Fruit fly (Drosophila melanogaster): ENCODE results near the gene CG31550.

CG31550 gene

dm6 chr3R:5470586-5471283, 14.6 kb upstream of the CG31550 start, which contains the start of the genes mRpL44 and Snr1 (continued):
- TF ChIP-seq CG42726 (GFP tag; IDR thresholded peaks at IDR 0.05; ENCODE audit: partially characterized antibody) (no peak; the same call in 1 of the 2 replicates), Spps (tag; optimal IDR thresholded peaks at IDR 0.05) (no peak), CG12942 (GFP tag; optimal IDR thresholded peaks at IDR 0.05) (peak; percentile 20), CG12155 (GFP tag; optimal IDR thresholded peaks at IDR 0.05) (peak; percentile 50), chinmo (GFP tag; IDR thresholded peaks at IDR 0.05; ENCODE audit: partially characterized antibody) (no peak), CG7839 (tag; optimal IDR thresholded peaks at IDR 0.05) (peak; percentile 69), Hand (GFP tag; optimal IDR thresholded peaks at IDR 0.05) (peak; percentile 1), H2.0 (GFP tag; IDR thresholded peaks at IDR 0.05) (no peak), Abd-B (GFP tag; optimal IDR thresholded peaks at IDR 0.05) (peak; percentile 40), CG1602 (GFP tag; optimal IDR thresholded peaks at IDR 0.05) (peak; percentile 24), CG33557 (GFP tag; optimal IDR thresholded peaks at IDR 0.05) (peak; percentile 33), CG6683 (GFP tag; optimal IDR thresholded peaks at IDR 0.05) (peak; percentile 33), CG9817 (tag; optimal IDR thresholded peaks at IDR 0.05) (peak; percentile 48), Dp (GFP tag; optimal IDR thresholded peaks at IDR 0.05) (no peak), peb (GFP tag; IDR thresholded peaks at IDR 0.05) (no peak), CG12769 (tag; optimal IDR thresholded peaks at IDR 0.05) (no peak), unpg (GFP tag; optimal IDR thresholded peaks at IDR 0.05) (no peak), Hsf (GFP tag; optimal IDR thresholded peaks at IDR 0.05) (no peak), CG15269 (tag; optimal IDR thresholded peaks at IDR 0.05) (no peak), trem (tag; optimal IDR thresholded peaks at IDR 0.05) (peak; percentile 63), lbe (GFP tag; optimal IDR thresholded peaks at IDR 0.05) (peak; percentile 37), gcm (GFP tag; optimal IDR thresholded peaks at IDR 0.05) (no peak), Fer2 (tag; optimal IDR thresholded peaks at IDR 0.05) (peak; percentile 35), CG16813 (GFP tag; IDR thresholded peaks at IDR 0.05; ENCODE audit: partially characterized antibody) (no peak), ind (GFP tag; optimal IDR thresholded peaks at IDR 0.05) (peak; percentile 25), zfh2 (GFP tag; optimal IDR thresholded peaks at IDR 0.05) (peak; percentile 23), CG1529 (GFP tag; optimal IDR thresholded peaks at IDR 0.05) (no peak), Hr3 (GFP tag; optimal IDR thresholded peaks at IDR 0.05) (peak; percentile 39), emc (GFP tag; optimal IDR thresholded peaks at IDR 0.05) (no peak), CG15696 (tag; optimal IDR thresholded peaks at IDR 0.05) (peak; percentile 47), MBD-R2 (GFP tag; IDR thresholded peaks at IDR 0.05) (peak; percentile 86), CG12104 (GFP tag; optimal IDR thresholded peaks at IDR 0.05) (peak; percentile 42), CG10431 (GFP tag; optimal IDR thresholded peaks at IDR 0.05) (peak; percentile 99), kni (GFP tag; optimal IDR thresholded peaks at IDR 0.05) (no peak), Atf-2 (GFP tag; optimal IDR thresholded peaks at IDR 0.05) (no peak), Ptx1 (GFP tag; IDR thresholded peaks at IDR 0.05) (peak; percentile 19; the same call in 1 of the 2 replicates), CG9932 (GFP tag; IDR thresholded peaks at IDR 0.05) (peak; percentile 63), CG1024 (GFP tag; IDR thresholded peaks at IDR 0.05) (no peak), CG34422 (GFP tag; IDR thresholded peaks at IDR 0.05) (peak; percentile 41; the same call in 1 of the 3 replicates), Sry-β (GFP tag; optimal IDR thresholded peaks at IDR 0.05) (peak; percentile 100), MTF-1 (GFP tag; optimal IDR thresholded peaks at IDR 0.05; ENCODE audit: borderline replicate concordance) (no peak), h (optimal IDR thresholded peaks at IDR 0.05) (no peak), Deaf1 (tag; optimal IDR thresholded peaks at IDR 0.05) (no peak), sug (tag; optimal IDR thresholded peaks at IDR 0.05) (peak; percentile 73), Hr39 (optimal IDR thresholded peaks at IDR 0.05) (no peak), twi (tag; optimal IDR thresholded peaks at IDR 0.05) (peak; percentile 33), grau (tag; optimal IDR thresholded peaks at IDR 0.05) (peak; percentile 64), CG4617 (GFP tag; optimal IDR thresholded peaks at IDR 0.05; ENCODE audit: borderline replicate concordance) (peak; percentile 11), CG32767 (GFP tag; IDR thresholded peaks at IDR 0.05) (0 out of 2 replicates have a peak, but pooled peaks have one; percentile 47), sob (GFP tag; IDR thresholded peaks at IDR 0.05) (peak; percentile 46; the same call in 1 of the 2 replicates)

Measured in whole organism, embryonic.